Worm (Caenorhabditis elegans) whole organism, L3 larva: ENCODE results near the gene hrde-2.

ENCODE experiments used
- ama-1 ChIP-seq: fragments of 150-350 bp; optimal IDR thresholded peaks from 2 replicates; lab custom pipeline; 2018
- elt-1 ChIP-seq: fragments of 150-350 bp; optimal IDR thresholded peaks from 2 replicates; lab custom pipeline; 2014; ENCODE audit warnings: missing biosample characterization, missing genetic modification characterization
- elt-2 ChIP-seq: sonication (generic microtip); optimal IDR thresholded peaks from 2 replicates; lab custom pipeline; 2016; ENCODE audit warnings: missing genetic modification reagents, mild to moderate bottlenecking, missing genetic modification characterization, missing compliant biosample characterization
- fkh-10 ChIP-seq: sonication (generic microtip); optimal IDR thresholded peaks from 2 replicates; lab custom pipeline; 2017; ENCODE audit warnings: missing biosample characterization, missing genetic modification reagents, missing genetic modification characterization
- lsy-12 ChIP-seq: sonication (generic microtip); optimal IDR thresholded peaks from 2 replicates; lab custom pipeline; 2016; ENCODE audit warnings: mild to moderate bottlenecking, missing genetic modification characterization, missing compliant biosample characterization
- nhr-11 ChIP-seq: fragments of 150-350 bp; optimal IDR thresholded peaks from 2 replicates; lab custom pipeline; 2014; ENCODE audit warnings: missing biosample characterization, missing genetic modification characterization
- nhr-12 ChIP-seq: fragments of 150-350 bp; optimal IDR thresholded peaks from 2 replicates; lab custom pipeline; 2014; ENCODE audit warnings: missing biosample characterization, missing genetic modification characterization
- nhr-25 ChIP-seq: sonication (generic microtip); optimal IDR thresholded peaks from 2 replicates; lab custom pipeline; 2017; ENCODE audit warnings: missing biosample characterization, missing genetic modification characterization
- nhr-28 ChIP-seq: fragments of 150-350 bp; optimal IDR thresholded peaks from 2 replicates; lab custom pipeline; 2014; ENCODE audit warnings: missing biosample characterization, missing genetic modification characterization
- skn-1 ChIP-seq: fragments of 150-350 bp; optimal IDR thresholded peaks from 2 replicates; lab custom pipeline; 2014; ENCODE audit warnings: missing biosample characterization, missing genetic modification characterization
- tbx-2 ChIP-seq: sonication (generic microtip); optimal IDR thresholded peaks from 2 replicates; lab custom pipeline; 2016; ENCODE audit warnings: mild to moderate bottlenecking, missing genetic modification characterization, missing compliant biosample characterization
- unc-39 ChIP-seq: sonication (generic microtip); optimal IDR thresholded peaks from 4 replicates; lab custom pipeline; 2017; ENCODE audit warnings: missing biosample characterization, missing genetic modification characterization
- unc-62 ChIP-seq: fragments of 150-350 bp; sonication (generic microtip); optimal IDR thresholded peaks from 4 replicates; lab custom pipeline; 2014; ENCODE audit warnings: missing biosample characterization, missing genetic modification reagents, missing genetic modification characterization

DNA sequence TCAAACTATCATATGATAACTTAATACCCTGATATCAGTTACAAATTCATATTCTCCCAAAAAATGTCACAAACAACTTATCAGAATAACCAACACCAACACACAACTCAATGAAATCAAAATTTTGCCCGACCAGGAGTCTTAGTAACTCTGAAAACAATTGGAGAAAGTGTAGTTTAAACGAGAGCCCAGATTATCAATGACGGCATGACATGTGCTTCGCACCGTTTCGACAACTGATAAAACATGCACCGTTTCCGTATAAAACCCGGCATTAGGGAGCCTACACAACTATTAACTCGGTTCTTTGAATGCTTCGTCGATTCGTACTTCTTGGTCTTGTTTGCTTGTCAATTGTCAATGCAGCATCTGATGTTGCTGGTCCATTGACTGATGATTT is 11.3 kb upstream of the hrde-2 start, which contains the start of gene fil-1:
- no peak for TF ChIP-seq nhr-25 (tag; lab: Kevin White, UChicago)
- TF ChIP-seq nhr-12 (tag; lab: Kevin White, UChicago): no peak
- TF ChIP-seq unc-39: no peak
- no peak for TF ChIP-seq unc-62 (GFP tag; lab: Kevin White, UChicago)
- TF ChIP-seq nhr-28 (tag; lab: Kevin White, UChicago): no peak
- no peak for TF ChIP-seq ama-1 (lab: Kevin White, UChicago)
- no peak for TF ChIP-seq fkh-10 (GFP tag; lab: Kevin White, UChicago)
- TF ChIP-seq skn-1 (tag; lab: Kevin White, UChicago): no peak
- TF ChIP-seq lsy-12 (tag; lab: Kevin White, UChicago): no peak
- TF ChIP-seq elt-1 (tag; lab: Kevin White, UChicago): no peak
- peak; percentile 74 for TF ChIP-seq elt-2 (tag; lab: Kevin White, UChicago)
- TF ChIP-seq nhr-11 (tag; lab: Kevin White, UChicago): no peak
- TF ChIP-seq tbx-2 (tag; lab: Kevin White, UChicago): no peak
